Worm (Caenorhabditis elegans): ENCODE measurements around the gene Y67D8B.5.

Y67D8B.5 gene

DNA sequence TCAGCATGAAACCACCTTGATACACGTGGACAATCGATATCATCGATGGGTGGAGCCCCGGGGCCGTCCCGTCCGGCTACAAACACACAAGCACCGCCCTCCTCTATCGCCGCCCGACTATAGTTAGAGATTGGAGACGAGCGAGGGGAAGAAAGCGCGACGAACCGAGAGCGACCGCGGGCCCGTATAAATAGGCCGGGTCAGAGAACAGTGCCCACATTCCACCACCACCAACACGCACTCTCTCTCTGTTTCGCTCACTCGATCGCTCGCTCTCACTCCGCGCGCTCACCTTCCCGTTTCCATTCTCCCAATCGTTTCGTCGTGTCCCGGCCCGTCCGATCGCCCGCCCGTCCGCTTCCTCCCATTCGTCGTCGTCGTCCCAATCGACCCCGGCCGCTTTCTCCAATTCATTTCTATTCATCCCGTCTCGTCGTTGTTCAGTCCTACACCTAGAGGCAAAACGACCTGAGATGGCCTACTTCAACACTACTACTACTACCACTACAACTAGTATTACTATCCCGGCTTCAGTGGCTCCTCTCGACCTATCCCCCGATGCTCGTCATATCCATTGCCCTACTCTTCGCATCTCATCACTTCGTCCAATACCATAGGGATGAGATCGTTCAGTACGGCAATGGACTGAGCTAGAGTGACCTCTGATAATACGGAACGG lies 30.7 kb downstream of the Y67D8B.5 start (continued):
- TF ChIP-seq pax-3 (tag; optimal IDR thresholded peaks at IDR 0.05) (no peak), ets-5 (GFP tag; IDR thresholded peaks at IDR 0.05) (no peak), nhr-20 (tag; optimal IDR thresholded peaks at IDR 0.05) (peak; percentile 78), nhr-47 (tag; optimal IDR thresholded peaks at IDR 0.05) (peak; percentile 72), zag-1 (tag; optimal IDR thresholded peaks at IDR 0.05) (no peak), ceh-88 (GFP tag; IDR thresholded peaks at IDR 0.05) (no peak), mef-2 (tag; optimal IDR thresholded peaks at IDR 0.05) (no peak), zip-4 (GFP tag; optimal IDR thresholded peaks at IDR 0.05) (peak; percentile 20)

DNA sequence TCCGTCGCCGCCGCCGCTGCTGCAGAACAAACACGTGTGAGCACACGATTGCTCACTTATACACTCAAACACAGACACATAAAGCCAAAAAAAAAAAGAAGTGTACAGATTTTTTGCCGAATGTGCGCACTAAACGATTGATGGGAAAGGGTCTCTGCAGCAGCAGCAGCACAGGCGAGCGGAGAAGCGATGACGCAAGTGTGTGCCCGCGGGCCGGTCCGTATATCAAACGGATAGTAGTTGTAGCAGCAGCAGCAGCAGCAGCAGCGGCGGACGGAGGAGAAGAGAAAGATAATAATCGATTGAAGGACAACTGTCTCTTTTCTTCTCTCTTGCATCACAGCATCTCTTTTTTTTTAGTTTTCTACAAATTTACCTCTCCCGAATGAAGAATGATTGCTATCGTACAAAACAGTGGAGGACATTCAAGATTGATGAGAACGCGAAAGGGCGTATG lies 31.3 kb downstream of the Y67D8B.5 start:
- TF ChIP-seq elt-2 (tag; optimal IDR thresholded peaks at IDR 0.05) (no peak), ceh-82 (tag; optimal IDR thresholded peaks at IDR 0.05) (peak in 1 of 3 experiments; percentile 22), hlh-4 (tag; optimal IDR thresholded peaks at IDR 0.05) (no peak), snu-23 (GFP tag; optimal IDR thresholded peaks at IDR 0.05) (peak; percentile 65), tbx-2 (tag; optimal IDR thresholded peaks at IDR 0.05) (peak; percentile 38), isw-1 (GFP tag; IDR thresholded peaks at IDR 0.05) (no peak), nhr-84 (tag; optimal IDR thresholded peaks at IDR 0.05) (no peak), C16A3.4 (tag; optimal IDR thresholded peaks at IDR 0.05) (no peak), xbp-1 (tag; optimal IDR thresholded peaks at IDR 0.05) (peak; percentile 33), fkh-4 (tag; optimal IDR thresholded peaks at IDR 0.05; ENCODE audit: borderline replicate concordance) (no peak), nhr-71 (tag; optimal IDR thresholded peaks at IDR 0.05) (peak; percentile 77), skn-1 (tag; optimal IDR thresholded peaks at IDR 0.05) (no peak), nhr-77 (tag; optimal IDR thresholded peaks at IDR 0.05) (peak; percentile 54), ces-1 (GFP tag; optimal IDR thresholded peaks at IDR 0.05) (no peak), nhr-28 (tag; optimal IDR thresholded peaks at IDR 0.05) (no peak), ceh-88 (GFP tag; IDR thresholded peaks at IDR 0.05) (no peak), vab-15 (tag; optimal IDR thresholded peaks at IDR 0.05) (no peak), aly-2 (tag; optimal IDR thresholded peaks at IDR 0.05) (no peak), fkh-8 (tag; optimal IDR thresholded peaks at IDR 0.05) (no peak), nhr-90 (tag; optimal IDR thresholded peaks at IDR 0.05; ENCODE audit: poor library complexity) (peak; percentile 61), ceh-8 (GFP tag; optimal IDR thresholded peaks at IDR 0.05) (no peak), ama-1 (optimal IDR thresholded peaks at IDR 0.05) (no peak), grh-1 (GFP tag; IDR thresholded peaks at IDR 0.05) (0 out of 2 replicates have a peak, but pooled peaks have one; percentile 16), lin-14 (GFP tag; optimal IDR thresholded peaks at IDR 0.05) (peak; percentile 78), dsc-1 (tag; optimal IDR thresholded peaks at IDR 0.05) (no peak), lin-39 (tag; optimal IDR thresholded peaks at IDR 0.05) (peak; percentile 33), swsn-7 (tag; optimal IDR thresholded peaks at IDR 0.05) (peak; percentile 44), snpc-4 (tag; optimal IDR thresholded peaks at IDR 0.05) (peak; percentile 37), ets-5 (GFP tag; IDR thresholded peaks at IDR 0.05) (no peak), irx-1 (tag; optimal IDR thresholded peaks at IDR 0.05) (no peak), zip-4 (GFP tag; optimal IDR thresholded peaks at IDR 0.05) (no peak), rnt-1 (tag; optimal IDR thresholded peaks at IDR 0.05) (peak; percentile 71), sptf-1 (tag; optimal IDR thresholded peaks at IDR 0.05) (no peak), pqm-1 (tag; optimal IDR thresholded peaks at IDR 0.05) (no peak), unc-30 (tag; optimal IDR thresholded peaks at IDR 0.05) (no peak), nhr-76 (tag; optimal IDR thresholded peaks at IDR 0.05) (no peak), hlh-17 (GFP tag; optimal IDR thresholded peaks at IDR 0.05; ENCODE audit: borderline replicate concordance) (no peak), nhr-12 (tag; optimal IDR thresholded peaks at IDR 0.05) (no peak), nhr-85 (tag) (peak; percentile 94), efl-3 (GFP tag; optimal IDR thresholded peaks at IDR 0.05) (no peak), sox-4 (tag; optimal IDR thresholded peaks at IDR 0.05) (no peak), lsy-2 (tag; optimal IDR thresholded peaks at IDR 0.05) (peak; percentile 13 to 67), alr-1 (tag; optimal IDR thresholded peaks at IDR 0.05; ENCODE audit: borderline replicate concordance) (no peak), ceh-90 (tag; optimal IDR thresholded peaks at IDR 0.05) (no peak), zag-1 (tag; optimal IDR thresholded peaks at IDR 0.05) (no peak), tlp-1 (tag; optimal IDR thresholded peaks at IDR 0.05) (no peak), jun-1 (tag; optimal IDR thresholded peaks at IDR 0.05) (no peak)

All from whole organism, L1 larva.